Worm (Caenorhabditis elegans): Measurements from ENCODE around the gene Y38E10A.17.

Gene Y38E10A.17

DNA sequence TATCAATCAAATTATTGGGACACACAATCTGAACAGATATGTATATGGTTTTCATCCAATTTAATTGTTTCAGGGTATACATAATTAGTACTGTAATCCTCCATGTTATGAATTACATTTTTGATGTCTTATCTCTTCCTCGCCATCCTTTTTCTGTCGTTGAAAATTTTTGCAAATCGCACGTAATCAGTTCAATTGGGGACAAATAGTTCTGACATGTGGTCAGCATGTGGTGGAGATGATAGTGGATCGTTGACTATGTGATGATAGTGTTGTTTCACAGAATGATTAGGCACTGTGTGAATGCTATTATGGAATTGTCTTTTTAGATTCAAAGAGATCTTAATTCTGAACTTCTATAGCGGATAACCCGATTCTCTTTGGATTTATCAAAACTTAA is 19.2 kb downstream of the Y38E10A.17 start:
- TF ChIP-seq Y22D7AL.16 (tag; optimal IDR thresholded peaks at IDR 0.05) (no peak), madf-2 (tag; optimal IDR thresholded peaks at IDR 0.05) (no peak), rnt-1 (tag; optimal IDR thresholded peaks at IDR 0.05) (no peak), hlh-6 (tag; optimal IDR thresholded peaks at IDR 0.05) (no peak), ceh-9 (tag; optimal IDR thresholded peaks at IDR 0.05) (no peak), ahr-1 (tag; optimal IDR thresholded peaks at IDR 0.05) (no peak)

DNA sequence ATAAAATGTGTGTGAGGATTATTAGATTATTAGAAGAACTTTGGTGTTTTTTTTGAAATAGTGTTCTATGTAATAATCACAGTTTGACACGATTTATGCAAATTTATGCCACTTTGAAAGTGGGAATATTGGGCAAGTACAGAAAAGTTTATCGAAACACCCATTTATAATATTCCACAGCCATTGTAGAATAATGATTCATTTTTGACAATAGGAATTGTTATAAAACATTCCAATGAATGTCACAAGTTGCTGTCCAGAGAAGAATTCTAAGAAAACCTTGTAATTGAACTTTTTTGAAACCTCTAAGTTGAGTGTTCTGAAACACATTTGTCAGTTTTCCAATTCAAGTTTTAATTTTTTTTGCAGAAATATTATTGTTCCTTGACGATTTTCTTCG is 22.4 kb downstream of the Y38E10A.17 start, which contains the start of gene nspe-4:
nspe-4 (plus strand) TSS at position 301 of the 400 bp plus-strand sequence.
- no peak for TF ChIP-seq F13H6.1 (tag; optimal IDR thresholded peaks at IDR 0.05)
- no peak for TF ChIP-seq ceh-30 (tag; optimal IDR thresholded peaks at IDR 0.05)
- no peak for TF ChIP-seq hlh-6 (tag; optimal IDR thresholded peaks at IDR 0.05)
- no peak for TF ChIP-seq unc-42 (tag; optimal IDR thresholded peaks at IDR 0.05)
- no peak for TF ChIP-seq fkh-6 (tag; optimal IDR thresholded peaks at IDR 0.05)
- no peak for TF ChIP-seq ceh-45 (GFP tag; IDR thresholded peaks at IDR 0.05)
- no peak for TF ChIP-seq lin-11 (tag; optimal IDR thresholded peaks at IDR 0.05)
- no peak for TF ChIP-seq ceh-48 (tag; optimal IDR thresholded peaks at IDR 0.05)

- TF ChIP-seq fax-1 (tag; optimal IDR thresholded peaks at IDR 0.05), result no peak
- TF ChIP-seq ceh-22 (tag; optimal IDR thresholded peaks at IDR 0.05), result no peak
- no peak for TF ChIP-seq elt-4 (tag; optimal IDR thresholded peaks at IDR 0.05)
- no peak for TF ChIP-seq pax-1 (tag; optimal IDR thresholded peaks at IDR 0.05)
- TF ChIP-seq tbx-7 (tag; optimal IDR thresholded peaks at IDR 0.05), result no peak
These were observed 25.9 kb downstream of the Y38E10A.17 start, which contains the start of gene Y38E10A.9 for ce11 chrII:12608653-12609052. Y38E10A.9 (plus strand) TSS chrII:12608953.

DNA sequence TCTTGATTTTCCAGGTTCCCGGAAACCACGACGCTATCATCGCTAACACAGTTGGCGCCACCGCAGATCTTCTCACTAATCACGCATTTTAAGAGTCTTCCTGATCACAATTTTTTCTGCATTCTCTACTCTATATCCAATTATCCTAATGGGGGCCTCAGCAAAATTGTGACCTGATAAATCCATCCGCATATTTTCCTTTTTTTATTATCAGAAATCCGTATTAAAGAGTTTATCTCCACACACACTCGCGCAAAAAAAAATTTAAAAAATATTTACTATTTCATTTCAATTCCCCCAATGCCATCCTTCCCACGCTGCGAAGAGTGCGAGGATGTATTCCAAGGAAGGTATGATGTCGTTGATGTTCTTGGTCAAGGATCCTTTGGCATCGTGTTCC is 27.7 kb downstream of the Y38E10A.17 start, which contains the start of gene Y38E10A.8:
Y38E10A.8 (plus strand) TSS at position 301 of the 400 bp plus-strand sequence.
- TF ChIP-seq che-1 (tag; optimal IDR thresholded peaks at IDR 0.05), result no peak

DNA sequence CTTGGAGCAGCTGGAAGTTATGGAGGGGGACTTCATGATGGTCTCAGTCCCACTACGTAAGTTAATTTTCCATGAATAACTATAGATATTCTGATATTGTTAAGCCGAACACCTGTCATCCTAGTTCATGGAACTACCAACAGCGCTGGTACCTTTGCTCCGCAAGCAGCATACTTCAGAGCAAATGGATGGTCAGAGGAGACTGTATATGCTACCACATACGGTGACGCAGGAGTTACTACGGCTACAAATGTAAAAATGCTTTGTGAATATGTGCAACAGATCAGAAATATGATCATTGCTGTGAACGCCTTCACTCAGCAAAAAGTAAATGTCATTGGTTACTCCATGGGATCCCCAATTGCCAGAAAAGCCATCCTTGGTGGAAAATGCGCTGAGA is 28.5 kb downstream of the Y38E10A.17 start:
- TF ChIP-seq ztf-16 (tag; optimal IDR thresholded peaks at IDR 0.05) (no peak), unc-3 (GFP tag; conservative IDR thresholded peaks at IDR 0.05) (no peak), unc-3 (tag; optimal IDR thresholded peaks at IDR 0.05) (no peak), mec-3 (tag; optimal IDR thresholded peaks at IDR 0.05; ENCODE audit: borderline replicate concordance) (no peak), nhr-232 (tag; optimal IDR thresholded peaks at IDR 0.05) (no peak), ceh-34 (tag; optimal IDR thresholded peaks at IDR 0.05) (no peak), pat-9 (tag; optimal IDR thresholded peaks at IDR 0.05) (no peak), rnt-1 (tag; optimal IDR thresholded peaks at IDR 0.05) (no peak), ama-1 (optimal IDR thresholded peaks at IDR 0.05) (no peak), C08G9.2 (tag; optimal IDR thresholded peaks at IDR 0.05) (no peak), npax-4 (tag; optimal IDR thresholded peaks at IDR 0.05) (no peak), T23F11.4 (GFP tag; optimal IDR thresholded peaks at IDR 0.05) (no peak), ceh-6 (GFP tag; optimal IDR thresholded peaks at IDR 0.05) (no peak), tbx-7 (tag; optimal IDR thresholded peaks at IDR 0.05) (no peak), unc-42 (tag; optimal IDR thresholded peaks at IDR 0.05) (no peak), ceh-24 (tag; optimal IDR thresholded peaks at IDR 0.05) (no peak)

ce11 chrII:12603667-12604621 is 30.7 kb downstream of the Y38E10A.17 start, which contains the start of the genes ceh-100 and lips-15:
ceh-100 (minus strand) TSS chrII:12603680.
lips-15 (plus strand) TSS chrII:12604386.
- TF ChIP-seq npax-4 (tag; optimal IDR thresholded peaks at IDR 0.05) (no peak), T23F11.4 (GFP tag; optimal IDR thresholded peaks at IDR 0.05) (no peak), syd-9 (tag; optimal IDR thresholded peaks at IDR 0.05) (no peak), ceh-34 (tag; optimal IDR thresholded peaks at IDR 0.05) (peak; percentile 28), mec-3 (tag; optimal IDR thresholded peaks at IDR 0.05; ENCODE audit: borderline replicate concordance) (no peak), ceh-24 (tag; optimal IDR thresholded peaks at IDR 0.05) (no peak), nfya-1 (tag; optimal IDR thresholded peaks at IDR 0.05) (peak; percentile 10), tbx-2 (tag; optimal IDR thresholded peaks at IDR 0.05) (peak; percentile 34), sdc-2 (tag; optimal IDR thresholded peaks at IDR 0.05) (no peak), ceh-48 (tag; optimal IDR thresholded peaks at IDR 0.05) (peak; percentile 17), F13H6.1 (tag; optimal IDR thresholded peaks at IDR 0.05) (no peak), ztf-16 (tag; optimal IDR thresholded peaks at IDR 0.05) (no peak), ceh-31 (tag; optimal IDR thresholded peaks at IDR 0.05) (peak; percentile 68), ceh-9 (tag; optimal IDR thresholded peaks at IDR 0.05) (no peak), unc-3 (GFP tag; conservative IDR thresholded peaks at IDR 0.05) (no peak), unc-3 (tag; optimal IDR thresholded peaks at IDR 0.05) (no peak), nhr-11 (tag; optimal IDR thresholded peaks at IDR 0.05) (no peak), ceh-18 (tag; optimal IDR thresholded peaks at IDR 0.05) (no peak), sox-4 (tag; optimal IDR thresholded peaks at IDR 0.05) (no peak), tbx-7 (tag; optimal IDR thresholded peaks at IDR 0.05) (no peak)
